Worm (Caenorhabditis elegans) whole organism, mixed stage, embryonic: ENCODE results near the gene C17C3.11.

Experiments used
- bed-3 ChIP-seq: fragments of 200-800 bp; sonication (Bioruptor generic); optimal IDR thresholded peaks from 3 replicates; lab custom pipeline; 2018; ENCODE audit warnings: mild to moderate bottlenecking, missing genetic modification characterization, moderate library complexity, missing compliant biosample characterization
- blmp-1 ChIP-seq: fragments of 150-350 bp; optimal IDR thresholded peaks from 2 replicates; lab custom pipeline; 2014; ENCODE audit warnings: missing biosample characterization, missing genetic modification characterization
- ceh-39 ChIP-seq: fragments of 150-350 bp; optimal IDR thresholded peaks from 2 replicates; lab custom pipeline; 2014; ENCODE audit warnings: missing biosample characterization, missing genetic modification characterization
- ceh-83 ChIP-seq: fragments of 200-800 bp; sonication (Bioruptor generic); optimal IDR thresholded peaks from 2 replicates; lab custom pipeline; 2018; ENCODE audit warnings: mild to moderate bottlenecking, missing genetic modification characterization, missing compliant biosample characterization
- ces-1 ChIP-seq: fragments of 150-350 bp; optimal IDR thresholded peaks from 2 replicates; lab custom pipeline; 2014; ENCODE audit warnings: missing biosample characterization, missing genetic modification reagents, missing genetic modification characterization
- cnd-1 ChIP-seq: fragments of 200-800 bp; sonication (Bioruptor generic); optimal IDR thresholded peaks from 2 replicates; lab custom pipeline; 2018; ENCODE audit warnings: mild to moderate bottlenecking, missing genetic modification characterization, missing compliant biosample characterization
- drap-1 ChIP-seq: fragments of 200-800 bp; sonication (Bioruptor generic); optimal IDR thresholded peaks from 3 replicates; lab custom pipeline; 2018; ENCODE audit warnings: mild to moderate bottlenecking, missing genetic modification characterization, missing compliant biosample characterization
- elt-3 ChIP-seq: fragments of 150-350 bp; optimal IDR thresholded peaks from 2 replicates; lab custom pipeline; 2014; ENCODE audit warnings: missing biosample characterization, missing genetic modification characterization
- ham-2 ChIP-seq: fragments of 200-800 bp; sonication (Bioruptor generic); optimal IDR thresholded peaks from 2 replicates; lab custom pipeline; 2018; ENCODE audit warnings: mild to moderate bottlenecking, missing genetic modification characterization, missing compliant biosample characterization
- hlh-1 ChIP-seq: fragments of 150-350 bp; optimal IDR thresholded peaks from 2 replicates; lab custom pipeline; 2014; ENCODE audit warnings: missing biosample characterization, missing genetic modification reagents, missing genetic modification characterization
- lin-13 ChIP-seq: fragments of 150-350 bp; optimal IDR thresholded peaks from 2 replicates; lab custom pipeline; 2014; ENCODE audit warnings: missing biosample characterization, missing genetic modification characterization
- mab-5 ChIP-seq: fragments of 150-350 bp; optimal IDR thresholded peaks from 2 replicates; lab custom pipeline; 2014; ENCODE audit warnings: missing biosample characterization, missing genetic modification characterization
- mep-1 ChIP-seq: fragments of 150-350 bp; optimal IDR thresholded peaks from 2 replicates; lab custom pipeline; 2017; ENCODE audit warnings: missing biosample characterization, missing genetic modification reagents, missing genetic modification characterization, inconsistent platforms
- mls-2 ChIP-seq: sonication (generic microtip); optimal IDR thresholded peaks from 2 replicates; lab custom pipeline; 2016; ENCODE audit warnings: mild to moderate bottlenecking, missing genetic modification characterization, moderate library complexity, missing compliant biosample characterization
- nhr-28 ChIP-seq: fragments of 150-350 bp; optimal IDR thresholded peaks from 2 replicates; lab custom pipeline; 2014; ENCODE audit warnings: missing biosample characterization, missing genetic modification characterization
- nhr-76 ChIP-seq: sonication (generic microtip); optimal IDR thresholded peaks from 2 replicates; lab custom pipeline; 2017; ENCODE audit warnings: missing biosample characterization, missing genetic modification characterization
- pha-4 ChIP-seq: fragments of 150-350 bp; optimal IDR thresholded peaks from 2 replicates; lab custom pipeline; 2018; ENCODE audit warnings: missing biosample characterization, missing genetic modification reagents, missing genetic modification characterization
- snpc-4 ChIP-seq: fragments of 150-350 bp; optimal IDR thresholded peaks from 2 replicates; lab custom pipeline; 2014; ENCODE audit warnings: missing biosample characterization, missing genetic modification characterization
- unc-39 ChIP-seq: fragments of 150-350 bp; optimal IDR thresholded peaks from 2 replicates; lab custom pipeline; 2014; ENCODE audit warnings: missing biosample characterization, missing genetic modification characterization
- ztf-11 ChIP-seq: fragments of 150-350 bp; optimal IDR thresholded peaks from 2 replicates; lab custom pipeline; 2014; ENCODE audit warnings: missing biosample characterization, missing genetic modification characterization

Gene C17C3.11

ce11 chrII:5587794-5588193 lies 50.2 kb downstream of the C17C3.11 start:
- no peak for TF ChIP-seq bed-3 (GFP tag; lab: Kevin White, UChicago)
- TF ChIP-seq ceh-83 (GFP tag; lab: Kevin White, UChicago), result no peak
- TF ChIP-seq nhr-28 (tag; lab: Kevin White, UChicago), result no peak
- no peak for TF ChIP-seq elt-3 (tag; lab: Kevin White, UChicago)
- no peak for TF ChIP-seq nhr-76 (tag; lab: Kevin White, UChicago)
- TF ChIP-seq drap-1 (GFP tag; lab: Kevin White, UChicago), result no peak
- TF ChIP-seq ham-2 (GFP tag; lab: Kevin White, UChicago), result no peak
- TF ChIP-seq pha-4 (tag; lab: Kevin White, UChicago), result no peak
- TF ChIP-seq blmp-1 (tag; lab: Kevin White, UChicago), result no peak
- TF ChIP-seq lin-13 (tag; lab: Kevin White, UChicago), result no peak
- no peak for TF ChIP-seq unc-39
- no peak for TF ChIP-seq mab-5 (tag; lab: Kevin White, UChicago)
- no peak for TF ChIP-seq ceh-39
- no peak for TF ChIP-seq snpc-4 (tag; lab: Kevin White, UChicago)
- no peak for TF ChIP-seq mep-1 (tag; lab: Kevin White, UChicago)
- TF ChIP-seq ces-1 (GFP tag; lab: Kevin White, UChicago), result no peak
- TF ChIP-seq cnd-1, result no peak
- TF ChIP-seq ztf-11 (tag; lab: Kevin White, UChicago), result no peak
- no peak for TF ChIP-seq mls-2 (tag; lab: Kevin White, UChicago)
- TF ChIP-seq hlh-1, result no peak
